Fruit fly (Drosophila melanogaster) whole organism, wandering third instar larva: Measurements from ENCODE around the gene Prdm13.

Experiments used
- Abd-B ChIP-seq: fragments of >200 bp; optimal IDR thresholded peaks from 2 replicates; lab custom pipeline; 2017; ENCODE audit warnings: missing biosample characterization, missing genetic modification characterization
- CG32264 ChIP-seq: fragments of 200-800 bp; sonication (Bioruptor generic); optimal IDR thresholded peaks from 2 replicates; lab custom pipeline; 2016; ENCODE audit warnings: missing biosample characterization, missing genetic modification characterization
- CG9705 ChIP-seq: fragments of 200-800 bp; sonication (Bioruptor generic); optimal IDR thresholded peaks from 2 replicates; lab custom pipeline; 2018; ENCODE audit warnings: missing biosample characterization, mild to moderate bottlenecking, missing genetic modification characterization
- CrebA ChIP-seq: fragments of 200-800 bp; sonication (Bioruptor generic); optimal IDR thresholded peaks from 2 replicates; lab custom pipeline; 2016; ENCODE audit warnings: missing biosample characterization, mild to moderate bottlenecking, missing genetic modification characterization, borderline replicate concordance
- Dfd ChIP-seq: fragments of >200 bp; optimal IDR thresholded peaks from 2 replicates; lab custom pipeline; 2017; ENCODE audit warnings: missing biosample characterization, missing genetic modification characterization
- Dif ChIP-seq: fragments of 200-275, 200-300 bp; sonication (Bioruptor generic); optimal IDR thresholded peaks from 2 replicates; lab custom pipeline; 2018; ENCODE audit warnings: missing biosample characterization, missing genetic modification characterization; ENCODE audit not compliant: partially characterized antibody
- GATAd ChIP-seq: sonication (Bioruptor generic); optimal IDR thresholded peaks from 2 replicates; lab custom pipeline; 2016; ENCODE audit warnings: missing biosample characterization, missing genetic modification characterization
- HLH106 ChIP-seq: fragments of 200-800 bp; optimal IDR thresholded peaks from 3 replicates; lab custom pipeline; 2019; ENCODE audit warnings: missing biosample characterization, mild to moderate bottlenecking, missing genetic modification characterization, moderate library complexity
- Hnf4 ChIP-seq: fragments of 200-800 bp; sonication (Bioruptor generic); optimal IDR thresholded peaks from 2 replicates; lab custom pipeline; 2016; ENCODE audit warnings: missing biosample characterization, mild to moderate bottlenecking, missing genetic modification characterization
- Hr78 ChIP-seq: fragments of >200 bp; optimal IDR thresholded peaks from 2 replicates; lab custom pipeline; 2017; ENCODE audit warnings: missing biosample characterization, missing genetic modification characterization
- Hr83 ChIP-seq: fragments of 200-300 bp; sonication (Bioruptor generic); optimal IDR thresholded peaks from 2 replicates; lab custom pipeline; 2016; ENCODE audit warnings: missing biosample characterization, mild to moderate bottlenecking, missing genetic modification characterization, moderate library complexity; ENCODE audit not compliant: poor library complexity, severe bottlenecking
- Jra ChIP-seq: sonication (Bioruptor generic); optimal IDR thresholded peaks from 2 replicates; lab custom pipeline; 2016; ENCODE audit warnings: missing biosample characterization, missing genetic modification characterization
- Mio ChIP-seq: sonication (Bioruptor generic); optimal IDR thresholded peaks from 2 replicates; lab custom pipeline; 2016; ENCODE audit warnings: missing biosample characterization, missing genetic modification characterization
- N ChIP-seq: fragments of >200 bp; optimal IDR thresholded peaks from 2 replicates; lab custom pipeline; 2018; ENCODE audit warnings: missing biosample characterization, missing external identifiers, missing genetic modification characterization
- Rel ChIP-seq, 2 experiments: fragments of 200-800 bp; sonication (Bioruptor generic) in 1 of 2; optimal IDR thresholded peaks; 2 replicates in 1 of 2; 3 replicates in 1 of 2; lab custom pipeline; 2016 to 2019; ENCODE audit warnings: mild to moderate bottlenecking in 2 of 2, missing biosample characterization in 2 of 2, missing genetic modification characterization in 2 of 2, moderate library complexity in 1 of 2
- Sp1 ChIP-seq: fragments of 200-800 bp; sonication (Bioruptor generic); optimal IDR thresholded peaks from 3 replicates; lab custom pipeline; 2019; ENCODE audit warnings: missing biosample characterization, mild to moderate bottlenecking, missing genetic modification characterization, moderate library complexity
- br ChIP-seq: fragments of 200-800 bp; sonication (Bioruptor generic); optimal IDR thresholded peaks from 2 replicates; lab custom pipeline; 2016; ENCODE audit warnings: missing biosample characterization, missing genetic modification characterization
- brk ChIP-seq: fragments of 200-800 bp; sonication (Bioruptor generic); optimal IDR thresholded peaks from 2 replicates; lab custom pipeline; 2016; ENCODE audit warnings: missing biosample characterization, mild to moderate bottlenecking, missing genetic modification characterization
- dl ChIP-seq, 2 experiments: fragments of 175-275, 200-275 bp in 1 of 2; fragments of 200-275 bp in 1 of 2; sonication (Bioruptor generic); optimal IDR thresholded peaks; lab custom pipeline; 2018; ENCODE audit warnings: mild to moderate bottlenecking in 2 of 2, missing biosample characterization in 2 of 2, missing genetic modification characterization in 2 of 2, moderate library complexity in 2 of 2; ENCODE audit not compliant: partially characterized antibody in 2 of 2, insufficient read depth in 1 of 2
- dmrt93B ChIP-seq: fragments of 200-800 bp; sonication (Bioruptor generic); optimal IDR thresholded peaks from 2 replicates; lab custom pipeline; 2018; ENCODE audit warnings: missing biosample characterization, mild to moderate bottlenecking, missing genetic modification characterization
- dsf ChIP-seq: sonication (Bioruptor generic); optimal IDR thresholded peaks from 2 replicates; lab custom pipeline; 2016; ENCODE audit warnings: missing biosample characterization, missing genetic modification characterization, borderline replicate concordance
- ey ChIP-seq: fragments of 200-800 bp; sonication (Bioruptor generic); optimal IDR thresholded peaks from 2 replicates; lab custom pipeline; 2016; ENCODE audit warnings: missing biosample characterization, missing genetic modification characterization
- foxo ChIP-seq, 2 experiments: fragments of 200-800 bp; sonication (Bioruptor generic); optimal IDR thresholded peaks; 2 replicates in 1 of 2; 3 replicates in 1 of 2; lab custom pipeline; 2016 to 2017; ENCODE audit warnings: missing biosample characterization in 2 of 2, missing genetic modification characterization in 2 of 2
- fru ChIP-seq: fragments of 200-800 bp; sonication (Bioruptor generic); optimal IDR thresholded peaks from 3 replicates; lab custom pipeline; 2016; ENCODE audit warnings: missing biosample characterization, mild to moderate bottlenecking, missing genetic modification characterization
- h ChIP-seq: fragments of 200-800 bp; sonication (Bioruptor generic); optimal IDR thresholded peaks from 3 replicates; lab custom pipeline; 2016; ENCODE audit warnings: missing biosample characterization, mild to moderate bottlenecking, missing genetic modification characterization
- jim ChIP-seq: fragments of 175-275, 200-325 bp; sonication (Bioruptor generic); optimal IDR thresholded peaks from 2 replicates; lab custom pipeline; 2016; ENCODE audit warnings: missing biosample characterization, mild to moderate bottlenecking, missing genetic modification characterization
- lola ChIP-seq: fragments of >200 bp; optimal IDR thresholded peaks from 2 replicates; lab custom pipeline; 2017; ENCODE audit warnings: missing biosample characterization, missing genetic modification characterization
- psq ChIP-seq: fragments of 200-800 bp; sonication (Bioruptor generic); optimal IDR thresholded peaks from 3 replicates; lab custom pipeline; 2017; ENCODE audit warnings: missing biosample characterization, mild to moderate bottlenecking, missing genetic modification characterization, moderate library complexity
- rgr ChIP-seq: fragments of 200-800 bp; sonication (Bioruptor generic); optimal IDR thresholded peaks from 3 replicates; lab custom pipeline; 2016; ENCODE audit warnings: missing biosample characterization, mild to moderate bottlenecking, missing genetic modification characterization
- tai ChIP-seq: sonication (Bioruptor generic); optimal IDR thresholded peaks from 2 replicates; lab custom pipeline; 2016; ENCODE audit warnings: missing biosample characterization, missing genetic modification characterization
- usp ChIP-seq: fragments of >200 bp; optimal IDR thresholded peaks from 2 replicates; lab custom pipeline; 2017; ENCODE audit warnings: missing biosample characterization, missing genetic modification characterization
- woc ChIP-seq: sonication (Bioruptor generic); optimal IDR thresholded peaks from 2 replicates; lab custom pipeline; 2016; ENCODE audit warnings: missing biosample characterization, mild to moderate bottlenecking, missing genetic modification characterization

Prdm13 gene

DNA sequence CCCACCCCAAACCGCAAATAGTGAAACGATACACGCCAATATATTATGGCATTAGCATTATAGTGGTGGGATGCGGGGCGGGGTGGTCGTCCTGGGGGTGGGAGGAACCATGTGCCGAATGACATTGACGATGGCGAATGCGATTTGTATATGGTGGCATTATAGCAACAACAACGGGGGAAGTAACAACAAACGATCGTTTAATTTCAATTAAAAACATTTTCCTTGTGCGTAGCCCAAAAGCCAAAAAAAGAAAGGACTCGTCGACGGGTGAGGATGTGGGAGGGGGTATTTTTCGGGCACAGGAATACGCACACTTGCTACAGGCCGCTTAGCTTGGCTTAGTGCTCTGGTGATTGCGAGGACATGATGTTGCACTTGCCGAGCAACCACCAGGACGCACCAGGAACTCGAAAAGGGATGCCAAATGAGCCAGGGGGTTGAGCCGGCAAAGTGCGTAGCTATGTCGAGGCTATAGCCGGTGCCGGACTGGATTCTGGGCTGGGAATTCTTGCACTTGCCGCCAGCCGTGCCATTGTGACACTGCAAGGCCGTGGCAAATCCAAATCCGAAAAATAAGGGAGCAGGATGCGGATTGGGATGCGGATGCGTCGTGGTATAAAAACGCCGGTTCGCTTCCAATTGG lies at the start of gene Prdm13:
Prdm13 (plus strand) TSS at position 645 of the 646 bp plus-strand sequence.
- TF ChIP-seq ey (GFP tag; lab: Kevin White, UChicago) (no peak), Abd-B (GFP tag; lab: Kevin White, UChicago) (no peak), h (GFP tag; lab: Kevin White, UChicago) (no peak), CrebA (GFP tag; lab: Kevin White, UChicago) (no peak), tai (GFP tag; lab: Kevin White, UChicago) (no peak), jim (GFP tag; lab: Kevin White, UChicago) (no peak), fru (GFP tag; lab: Kevin White, UChicago) (no peak), brk (GFP tag; lab: Kevin White, UChicago) (no peak), Hr83 (GFP tag; lab: Kevin White, UChicago) (no peak), rgr (no peak), Dif (GFP tag; lab: Kevin White, UChicago) (no peak), br (GFP tag; lab: Kevin White, UChicago) (no peak), lola (GFP tag; lab: Kevin White, UChicago) (no peak), N (GFP tag; lab: Kevin White, UChicago) (no peak), Sp1 (GFP tag; lab: Kevin White, UChicago) (no peak), woc (GFP tag; lab: Kevin White, UChicago) (no peak), dsf (GFP tag; lab: Kevin White, UChicago) (no peak), Jra (GFP tag; lab: Kevin White, UChicago) (no peak)

DNA sequence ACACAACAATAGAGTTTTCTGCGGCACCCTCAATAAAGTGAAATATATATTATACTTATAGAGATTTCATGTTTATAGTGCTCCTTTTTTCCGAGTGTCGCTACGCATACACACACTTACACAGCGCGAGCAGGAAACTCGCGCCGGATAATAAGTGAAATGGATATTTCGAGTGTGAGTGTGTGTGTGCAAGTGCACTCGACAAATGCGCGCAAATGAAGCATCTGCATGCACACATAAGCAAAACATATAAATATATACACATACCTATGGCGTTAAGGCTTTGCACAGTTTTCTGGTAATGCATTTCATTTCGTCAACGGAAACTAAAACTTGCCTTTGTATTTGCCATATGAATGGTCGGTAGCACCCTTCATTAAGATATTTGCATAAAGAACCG lies 47.4 kb upstream of the Prdm13 start:
- TF ChIP-seq fru (GFP tag; lab: Kevin White, UChicago) = no peak
- TF ChIP-seq dsf (GFP tag; lab: Kevin White, UChicago) = no peak
- TF ChIP-seq dl (GFP tag; optimal IDR thresholded peaks at IDR 0.05; lab: Kevin White, UChicago; ENCODE audit: insufficient read depth in 1 of 2, partially characterized antibody in 2 of 2) = no peak
- TF ChIP-seq Jra (GFP tag; lab: Kevin White, UChicago) = no peak
- no peak for TF ChIP-seq CG9705 (GFP tag; lab: Kevin White, UChicago)
- TF ChIP-seq dmrt93B (GFP tag; lab: Kevin White, UChicago) = no peak
- no peak for TF ChIP-seq usp (GFP tag; lab: Kevin White, UChicago)
- no peak for TF ChIP-seq Sp1 (GFP tag; lab: Kevin White, UChicago)
- TF ChIP-seq GATAd (GFP tag; lab: Kevin White, UChicago) = no peak
- TF ChIP-seq psq (GFP tag; lab: Kevin White, UChicago) = no peak
- TF ChIP-seq br (GFP tag; lab: Kevin White, UChicago) = no peak
- TF ChIP-seq brk (GFP tag; lab: Kevin White, UChicago) = no peak
- no peak for TF ChIP-seq jim (GFP tag; lab: Kevin White, UChicago)
- no peak for TF ChIP-seq Dif (GFP tag; lab: Kevin White, UChicago)
- no peak for TF ChIP-seq Dfd (GFP tag; lab: Kevin White, UChicago)
- TF ChIP-seq CG32264 (GFP tag; lab: Kevin White, UChicago) = no peak

DNA sequence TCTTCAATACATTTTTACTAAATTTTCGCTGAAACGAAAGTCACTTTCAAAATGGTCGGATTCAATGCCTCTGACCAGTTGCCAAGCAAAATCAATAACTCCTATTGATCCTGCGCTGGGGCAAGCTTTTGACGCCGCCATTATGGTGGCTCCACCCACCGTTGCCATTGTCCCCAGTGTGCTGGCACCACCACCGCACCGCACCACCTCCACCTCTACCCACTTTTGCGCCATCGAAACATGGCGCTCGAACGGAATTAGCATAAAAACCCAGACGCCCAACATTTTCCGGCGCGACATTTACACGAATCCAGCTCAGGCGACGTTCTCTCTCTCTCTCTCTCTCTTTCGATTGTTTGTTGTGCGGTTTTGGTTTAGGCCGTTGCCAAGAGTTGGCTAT lies 46.0 kb upstream of the Prdm13 start:
- TF ChIP-seq Hr83 (GFP tag; lab: Kevin White, UChicago) (no peak), CG9705 (GFP tag; lab: Kevin White, UChicago) (no peak), Dif (GFP tag; lab: Kevin White, UChicago) (no peak), CrebA (GFP tag; lab: Kevin White, UChicago) (no peak), Mio (GFP tag; lab: Kevin White, UChicago) (no peak), br (GFP tag; lab: Kevin White, UChicago) (no peak), usp (GFP tag; lab: Kevin White, UChicago) (no peak), dmrt93B (GFP tag; lab: Kevin White, UChicago) (no peak), dl (GFP tag; optimal IDR thresholded peaks at IDR 0.05; lab: Kevin White, UChicago; ENCODE audit: insufficient read depth in 1 of 2, partially characterized antibody in 2 of 2) (no peak), Hnf4 (GFP tag; lab: Kevin White, UChicago) (no peak), foxo (GFP tag; optimal IDR thresholded peaks at IDR 0.05; lab: Kevin White, UChicago) (no peak), Jra (GFP tag; lab: Kevin White, UChicago) (no peak), HLH106 (tag; lab: Kevin White, UChicago) (no peak), Dfd (GFP tag; lab: Kevin White, UChicago) (no peak), Hr78 (GFP tag; lab: Kevin White, UChicago) (no peak), Rel (GFP tag; optimal IDR thresholded peaks at IDR 0.05; lab: Kevin White, UChicago) (no peak), Rel (tag; optimal IDR thresholded peaks at IDR 0.05; lab: Kevin White, UChicago) (no peak)
